Worm (Caenorhabditis elegans) whole organism, young adult: Measurements from ENCODE around the gene acs-4.

Source experiments
- B0019.2 ChIP-seq: fragments of 200-800 bp; sonication (Bioruptor generic); conservative IDR thresholded peaks from 2 replicates; pipeline ENCODE4 v1.3.6; 2022; ENCODE audit warnings: missing genetic modification reagents, missing genetic modification characterization, missing compliant biosample characterization
- B0261.1 ChIP-seq: sonication (generic microtip); optimal IDR thresholded peaks from 2 replicates; lab custom pipeline; 2016; ENCODE audit warnings: mild to moderate bottlenecking, missing genetic modification characterization, moderate library complexity, missing compliant biosample characterization
- B0336.3 ChIP-seq: fragments of 200-800 bp; sonication (Bioruptor generic); IDR thresholded peaks from 2 replicates; pipeline ENCODE4 v1.3.6; 2022; ENCODE audit warnings: missing genetic modification characterization, missing compliant biosample characterization
- C06A6.2 ChIP-seq: fragments of 200-800 bp; sonication (Bioruptor generic); conservative IDR thresholded peaks from 2 replicates; pipeline ENCODE4 v1.3.6; 2022; ENCODE audit warnings: missing genetic modification characterization, missing compliant biosample characterization
- D2030.7 ChIP-seq: fragments of 200-800 bp; sonication (Bioruptor generic); IDR thresholded peaks from 2 replicates; pipeline ENCODE4 v1.3.6; 2022; ENCODE audit warnings: missing genetic modification reagents, missing genetic modification characterization, missing compliant biosample characterization
- F22D6.2 ChIP-seq: sonication (generic microtip); optimal IDR thresholded peaks from 2 replicates; lab custom pipeline; 2016; ENCODE audit warnings: mild to moderate bottlenecking, missing genetic modification characterization, missing compliant biosample characterization
- F33H1.4 ChIP-seq: fragments of 200-800 bp; sonication (Bioruptor generic); IDR thresholded peaks from 2 replicates; pipeline ENCODE4 v1.3.6; 2022; ENCODE audit warnings: missing genetic modification reagents, missing genetic modification characterization, missing compliant biosample characterization
- F39B2.1 ChIP-seq: fragments of 200-800 bp; sonication (Bioruptor generic); IDR thresholded peaks from 2 replicates; pipeline ENCODE4 v1.3.6; 2022; ENCODE audit warnings: missing genetic modification reagents, missing genetic modification characterization, missing compliant biosample characterization
- F49E8.2 ChIP-seq: sonication (generic microtip); optimal IDR thresholded peaks from 3 replicates; lab custom pipeline; 2017; ENCODE audit warnings: missing genetic modification characterization, mild to moderate bottlenecking, missing compliant biosample characterization, antibody characterized with exemption, moderate library complexity; ENCODE audit not compliant: insufficient read depth
- Y67H2A.10 ChIP-seq: fragments of 200-800 bp; sonication (Bioruptor generic); conservative IDR thresholded peaks from 2 replicates; pipeline ENCODE4 v1.3.6; 2022; ENCODE audit warnings: missing genetic modification reagents, missing genetic modification characterization, missing compliant biosample characterization
- ama-1 ChIP-seq, 3 experiments: fragments of 150-350 bp in 1 of 3; sonication (generic microtip) in 2 of 3; optimal IDR thresholded peaks; 2 replicates each; lab custom pipeline; 2014 to 2018; ENCODE audit warnings: missing biosample characterization in 2 of 3, missing genetic modification characterization in 2 of 3, missing genetic modification reagents in 2 of 3
- aptf-2 ChIP-seq: fragments of 200-800 bp; sonication (Bioruptor generic); conservative IDR thresholded peaks from 2 replicates; pipeline ENCODE4 v1.3.6; 2022; ENCODE audit warnings: missing genetic modification reagents, missing genetic modification characterization, missing compliant biosample characterization
- atf-7 ChIP-seq: sonication (generic microtip); optimal IDR thresholded peaks from 2 replicates; lab custom pipeline; 2017; ENCODE audit warnings: mild to moderate bottlenecking, missing genetic modification characterization, missing compliant biosample characterization
- attf-3 ChIP-seq: fragments of 200-800 bp; sonication (Bioruptor generic); conservative IDR thresholded peaks from 2 replicates; pipeline ENCODE4 v1.3.6; 2022; ENCODE audit warnings: missing genetic modification reagents, missing genetic modification characterization, missing compliant biosample characterization
- cebp-1 ChIP-seq, 2 experiments: fragments of 200-800 bp in 1 of 2; sonication (Bioruptor generic) in 1 of 2; sonication (generic microtip) in 1 of 2; IDR thresholded peaks in 1 of 2; optimal IDR thresholded peaks in 1 of 2; 2 replicates each; pipeline versions ENCODE4 v1.3.6 to Lab custom; 2017 to 2022; ENCODE audit warnings: missing compliant biosample characterization in 2 of 2, missing genetic modification characterization in 2 of 2, mild to moderate bottlenecking in 1 of 2, missing genetic modification reagents in 1 of 2, moderate library complexity in 1 of 2
- ceh-100 ChIP-seq: fragments of 200-800 bp; sonication (Bioruptor generic); IDR thresholded peaks from 2 replicates; pipeline ENCODE4 v1.3.6; 2022; ENCODE audit warnings: missing genetic modification reagents, missing genetic modification characterization, missing compliant biosample characterization
- ceh-27 ChIP-seq: fragments of 200-800 bp; sonication (Bioruptor generic); optimal IDR thresholded peaks from 2 replicates; lab custom pipeline; 2018; ENCODE audit warnings: mild to moderate bottlenecking, missing genetic modification characterization, moderate library complexity, missing compliant biosample characterization
- chd-7 ChIP-seq: sonication (generic microtip); optimal IDR thresholded peaks from 2 replicates; lab custom pipeline; 2016; ENCODE audit warnings: mild to moderate bottlenecking, missing genetic modification characterization, moderate library complexity, missing compliant biosample characterization
- dox-1 ChIP-seq: fragments of 200-800 bp; sonication (Bioruptor generic); IDR thresholded peaks from 2 replicates; pipeline ENCODE4 v1.3.6; 2022; ENCODE audit warnings: missing genetic modification reagents, missing genetic modification characterization, missing compliant biosample characterization
- efl-1 ChIP-seq: fragments of 150-350 bp; optimal IDR thresholded peaks from 2 replicates; lab custom pipeline; 2014; ENCODE audit warnings: missing biosample characterization, missing genetic modification reagents, missing genetic modification characterization
- ets-4 ChIP-seq: fragments of 200-800 bp; sonication (Bioruptor generic); optimal IDR thresholded peaks from 2 replicates; lab custom pipeline; 2018; ENCODE audit warnings: mild to moderate bottlenecking, missing genetic modification characterization, missing compliant biosample characterization
- hmg-1.2 ChIP-seq: fragments of 200-800 bp; sonication (Bioruptor generic); IDR thresholded peaks from 2 replicates; pipeline ENCODE4 v1.3.6; 2022; ENCODE audit warnings: missing genetic modification reagents, missing genetic modification characterization, missing compliant biosample characterization
- hrde-1 ChIP-seq: sonication (generic microtip); optimal IDR thresholded peaks from 2 replicates; lab custom pipeline; 2016; ENCODE audit warnings: missing genetic modification characterization, mild to moderate bottlenecking, missing compliant biosample characterization, moderate library complexity, missing genotype, missing genetic modification reagents, borderline replicate concordance
- lin-35 ChIP-seq, 3 experiments: fragments of 150-350 bp in 2 of 3; sonication (generic microtip) in 1 of 3; optimal IDR thresholded peaks; 2 replicates each; lab custom pipeline; 2014 to 2018; ENCODE audit warnings: missing biosample characterization in 3 of 3, missing genetic modification characterization in 3 of 3, missing genetic modification reagents in 3 of 3
- lin-54 ChIP-seq: fragments of 200-800 bp; sonication (Bioruptor generic); optimal IDR thresholded peaks from 2 replicates; lab custom pipeline; 2018; ENCODE audit warnings: mild to moderate bottlenecking, missing genetic modification characterization, missing compliant biosample characterization
- lsl-1 ChIP-seq: fragments of 200-800 bp; sonication (Bioruptor generic); optimal IDR thresholded peaks from 2 replicates; lab custom pipeline; 2018; ENCODE audit warnings: mild to moderate bottlenecking, missing genetic modification characterization, moderate library complexity, missing compliant biosample characterization
- madf-3 ChIP-seq: fragments of 200-800 bp; sonication (Bioruptor generic); IDR thresholded peaks from 2 replicates; pipeline ENCODE4 v1.3.6; 2022; ENCODE audit warnings: missing genetic modification reagents, missing genetic modification characterization, missing compliant biosample characterization
- madf-6 ChIP-seq: fragments of 200-800 bp; sonication (Bioruptor generic); IDR thresholded peaks from 2 replicates; pipeline ENCODE4 v1.3.6; 2022; ENCODE audit warnings: missing genetic modification reagents, missing genetic modification characterization, missing compliant biosample characterization
- madf-8 ChIP-seq: fragments of 200-800 bp; sonication (Bioruptor generic); conservative IDR thresholded peaks from 2 replicates; pipeline ENCODE4 v1.3.6; 2022; ENCODE audit warnings: missing genetic modification reagents, missing genetic modification characterization, missing compliant biosample characterization
- mcd-1 ChIP-seq: fragments of 200-800 bp; sonication (Bioruptor generic); IDR thresholded peaks from 2 replicates; pipeline ENCODE4 v1.3.6; 2022; ENCODE audit warnings: missing genetic modification reagents, missing genetic modification characterization, missing compliant biosample characterization
- nfyb-1 ChIP-seq: fragments of 200-800 bp; sonication (Bioruptor generic); IDR thresholded peaks from 2 replicates; pipeline ENCODE4 v1.3.6; 2022; ENCODE audit warnings: missing genetic modification reagents, missing genetic modification characterization, missing compliant biosample characterization
- nhr-80 ChIP-seq: sonication (generic microtip); optimal IDR thresholded peaks from 2 replicates; lab custom pipeline; 2016; ENCODE audit warnings: missing genetic modification characterization, missing compliant biosample characterization
- nhr-90 ChIP-seq: sonication (generic microtip); optimal IDR thresholded peaks from 2 replicates; lab custom pipeline; 2016; ENCODE audit warnings: missing genotype, mild to moderate bottlenecking, missing genetic modification characterization, missing compliant biosample characterization
- repo-1 ChIP-seq: sonication (generic microtip); optimal IDR thresholded peaks from 2 replicates; lab custom pipeline; 2017; ENCODE audit warnings: mild to moderate bottlenecking, missing genetic modification characterization, missing compliant biosample characterization
- snpc-3.4 ChIP-seq: sonication (generic microtip); optimal IDR thresholded peaks from 2 replicates; lab custom pipeline; 2017; ENCODE audit warnings: missing genetic modification characterization, mild to moderate bottlenecking, missing compliant biosample characterization, antibody characterized with exemption, moderate library complexity, missing genotype, missing genetic modification reagents
- snpc-4 ChIP-seq, 5 experiments: fragments of 150-350 bp in 1 of 5; sonication (generic microtip) in 4 of 5; optimal IDR thresholded peaks; 2 replicates each; lab custom pipeline; 2014 to 2018; ENCODE audit warnings: missing genetic modification characterization in 5 of 5, missing biosample characterization in 3 of 5, antibody characterized with exemption in 2 of 5, mild to moderate bottlenecking in 2 of 5, missing compliant biosample characterization in 2 of 5, missing genotype in 2 of 5, moderate library complexity in 2 of 5, missing genetic modification reagents in 1 of 5
- somi-1 ChIP-seq: fragments of 200-800 bp; sonication (Bioruptor generic); optimal IDR thresholded peaks from 2 replicates; lab custom pipeline; 2018; ENCODE audit warnings: mild to moderate bottlenecking, missing genetic modification characterization, missing compliant biosample characterization
- sptf-2 ChIP-seq: fragments of 200-800 bp; sonication (Bioruptor generic); optimal IDR thresholded peaks from 2 replicates; lab custom pipeline; 2018; ENCODE audit warnings: mild to moderate bottlenecking, missing genetic modification characterization, missing compliant biosample characterization
- tbp1 ChIP-seq: fragments of 200-800 bp; sonication (Bioruptor generic); optimal IDR thresholded peaks from 2 replicates; lab custom pipeline; 2018; ENCODE audit warnings: mild to moderate bottlenecking, missing genetic modification characterization, missing compliant biosample characterization
- tbx-9 ChIP-seq: sonication (generic microtip); optimal IDR thresholded peaks from 2 replicates; lab custom pipeline; 2016; ENCODE audit warnings: borderline replicate concordance, missing genetic modification characterization, inconsistent platforms, missing compliant biosample characterization
- tlf-1 ChIP-seq: fragments of 200-800 bp; sonication (Bioruptor generic); optimal IDR thresholded peaks from 2 replicates; lab custom pipeline; 2018; ENCODE audit warnings: mild to moderate bottlenecking, missing genetic modification characterization, missing compliant biosample characterization
- zfh-2 ChIP-seq: fragments of 200-800 bp; sonication (Bioruptor generic); conservative IDR thresholded peaks from 2 replicates; pipeline ENCODE4 v1.3.6; 2022; ENCODE audit warnings: missing genetic modification reagents, missing genetic modification characterization, missing compliant biosample characterization
- zim-3 ChIP-seq: sonication (generic microtip); optimal IDR thresholded peaks from 2 replicates; lab custom pipeline; 2017; ENCODE audit warnings: mild to moderate bottlenecking, missing genetic modification characterization, moderate library complexity, missing compliant biosample characterization
- ztf-18 ChIP-seq: sonication (generic microtip); optimal IDR thresholded peaks from 2 replicates; lab custom pipeline; 2016; ENCODE audit warnings: missing genotype, mild to moderate bottlenecking, missing genetic modification characterization, missing compliant biosample characterization
- ztf-22 ChIP-seq: fragments of 200-800 bp; sonication (Bioruptor generic); optimal IDR thresholded peaks from 2 replicates; lab custom pipeline; 2018; ENCODE audit warnings: mild to moderate bottlenecking, missing genetic modification characterization, moderate library complexity, missing compliant biosample characterization
- ztf-25 ChIP-seq: fragments of 200-800 bp; sonication (Bioruptor generic); IDR thresholded peaks from 2 replicates; pipeline ENCODE4 v1.3.6; 2022; ENCODE audit warnings: missing genetic modification reagents, missing genetic modification characterization, missing compliant biosample characterization

The acs-4 gene

DNA sequence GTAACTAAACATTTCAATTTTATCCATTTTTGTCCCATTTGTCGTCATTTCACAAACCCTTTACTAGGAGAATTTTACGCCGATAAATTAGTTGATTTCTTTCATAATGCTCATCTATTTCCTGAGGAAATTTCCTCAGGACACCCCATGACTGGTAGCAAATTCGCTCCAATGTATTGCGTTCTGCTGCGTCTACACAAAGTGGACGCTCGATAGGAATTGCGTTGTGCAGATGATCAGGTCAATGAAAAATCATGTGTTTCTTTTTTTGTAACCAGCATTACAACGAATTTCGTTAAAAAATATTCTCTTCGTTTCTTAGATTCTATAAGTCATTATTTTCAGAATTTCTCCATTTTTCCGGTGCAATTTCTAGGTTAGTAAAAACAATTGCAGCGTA lies 14.2 kb downstream of the acs-4 start, which contains the start of gene epg-4 (continued):
- peak; percentile 52 for TF ChIP-seq hrde-1 (tag; lab: Kevin White, UChicago)
- peak; percentile 62; the same call in 1 of the 2 replicates for TF ChIP-seq nfyb-1 (GFP tag; lab: Robert Waterston, UW)
- peak; percentile 44 for TF ChIP-seq madf-6 (GFP tag; lab: Robert Waterston, UW)
- peak; percentile 23 for TF ChIP-seq ceh-27 (GFP tag; lab: Kevin White, UChicago)
- TF ChIP-seq C06A6.2 (GFP tag; lab: Robert Waterston, UW): no peak
- peak; percentile 28 for TF ChIP-seq nhr-90 (tag; lab: Kevin White, UChicago)
- no peak for TF ChIP-seq sptf-2
- TF ChIP-seq zim-3 (tag; lab: Kevin White, UChicago): peak; percentile 30
- peak; percentile 50 for TF ChIP-seq hmg-1.2 (GFP tag; lab: Robert Waterston, UW)
- no peak for TF ChIP-seq ets-4 (GFP tag; lab: Kevin White, UChicago)
- TF ChIP-seq F33H1.4 (GFP tag; lab: Robert Waterston, UW): peak; percentile 54; the same call in 1 of the 2 replicates
- TF ChIP-seq B0336.3 (GFP tag; lab: Robert Waterston, UW): peak; percentile 70
- peak; percentile 18 for TF ChIP-seq efl-1 (GFP tag; lab: Kevin White, UChicago)
- no peak for TF ChIP-seq tbx-9 (tag; lab: Kevin White, UChicago)
- no peak for TF ChIP-seq attf-3
- peak; percentile 53 for TF ChIP-seq nhr-80 (tag; lab: Kevin White, UChicago)
- TF ChIP-seq zfh-2 (GFP tag; lab: Robert Waterston, UW): no peak
- no peak for TF ChIP-seq repo-1 (tag; lab: Kevin White, UChicago)
- no peak for TF ChIP-seq chd-7 (tag; lab: Kevin White, UChicago)
- no peak for TF ChIP-seq ztf-22 (GFP tag; lab: Kevin White, UChicago)
- peak; percentile 72 for TF ChIP-seq dox-1 (GFP tag; lab: Robert Waterston, UW)
- TF ChIP-seq tbp1: peak; percentile 53
- TF ChIP-seq lsl-1: no peak
- TF ChIP-seq Y67H2A.10 (GFP tag; lab: Robert Waterston, UW): no peak; the same call in 1 of the 2 replicates
- peak; percentile 14; the same call in 1 of the 2 replicates for TF ChIP-seq madf-8
- no peak for TF ChIP-seq snpc-4 (GFP tag; optimal IDR thresholded peaks at IDR 0.05; lab: Kevin White, UChicago)
- TF ChIP-seq snpc-4 (tag; optimal IDR thresholded peaks at IDR 0.05; lab: Kevin White, UChicago): peak in 3 of 4 experiments; percentile 3 to 25 (median 9)
- TF ChIP-seq aptf-2 (GFP tag; lab: Robert Waterston, UW): no peak
- peak; percentile 64 for TF ChIP-seq mcd-1
- no peak for TF ChIP-seq F22D6.2 (tag; lab: Kevin White, UChicago)
- TF ChIP-seq cebp-1 (GFP tag; IDR thresholded peaks at IDR 0.05; lab: Robert Waterston, UW): peak; percentile 81
- peak; percentile 86 for TF ChIP-seq cebp-1 (tag; optimal IDR thresholded peaks at IDR 0.05; lab: Kevin White, UChicago)
- TF ChIP-seq D2030.7 (GFP tag; lab: Robert Waterston, UW): peak; percentile 27; the same call in 1 of the 2 replicates
- TF ChIP-seq lin-35 (GFP tag; optimal IDR thresholded peaks at IDR 0.05; lab: Kevin White, UChicago): peak in 1 of 3 experiments; percentile 28
- no peak for TF ChIP-seq ama-1 (optimal IDR thresholded peaks at IDR 0.05; lab: Kevin White, UChicago)
- TF ChIP-seq ama-1 (GFP tag; optimal IDR thresholded peaks at IDR 0.05; lab: Kevin White, UChicago): peak; percentile 2 to 16
- peak; percentile 0 for TF ChIP-seq somi-1
- TF ChIP-seq atf-7 (tag; lab: Kevin White, UChicago): peak; percentile 21
- no peak for TF ChIP-seq F39B2.1
- TF ChIP-seq tlf-1 (GFP tag; lab: Kevin White, UChicago): peak; percentile 49
- no peak for TF ChIP-seq ztf-25
- TF ChIP-seq B0261.1: no peak
- TF ChIP-seq B0019.2 (GFP tag; lab: Robert Waterston, UW): no peak; the same call in 1 of the 2 replicates
- peak; percentile 9 for TF ChIP-seq snpc-3.4 (tag; lab: Kevin White, UChicago)
- TF ChIP-seq lin-54 (GFP tag; lab: Kevin White, UChicago): peak; percentile 42
- peak; percentile 75 for TF ChIP-seq ceh-100 (GFP tag; lab: Robert Waterston, UW)
- peak; percentile 71 for TF ChIP-seq F49E8.2
- TF ChIP-seq madf-3 (GFP tag; lab: Robert Waterston, UW): peak; percentile 81
- peak; percentile 25 for TF ChIP-seq ztf-18 (tag; lab: Kevin White, UChicago)
